Fruit fly (Drosophila melanogaster) whole organism, embryonic: ENCODE measurements around the gene CG14342.
A peak's percentile ranks its signal among the peaks of the same experiment; 100 is the strongest.

Source experiments
- Abd-B ChIP-seq: fragments of 200-800 bp; sonication (Bioruptor generic); optimal IDR thresholded peaks from 2 replicates; lab custom pipeline; 2018; ENCODE audit warnings: missing biosample characterization, mild to moderate bottlenecking, missing genetic modification characterization, moderate library complexity
- Atf-2 ChIP-seq: fragments of 200-800 bp; sonication (Bioruptor generic); optimal IDR thresholded peaks from 2 replicates; lab custom pipeline; 2016; ENCODE audit warnings: missing biosample characterization, missing genetic modification characterization
- Awh ChIP-seq: fragments of 200-800 bp; sonication (Bioruptor generic); IDR thresholded peaks from 2 replicates; pipeline ENCODE4, ENCODE4 v1.3.6; 2022; ENCODE audit warnings: missing biosample characterization, missing genetic modification characterization
- Bgb ChIP-seq: fragments of 200-800 bp; sonication (Bioruptor generic); IDR thresholded peaks from 2 replicates; pipeline ENCODE4 v1.3.6; 2022; ENCODE audit warnings: missing biosample characterization, missing genetic modification characterization; ENCODE audit not compliant: partially characterized antibody
- CG1024 ChIP-seq: fragments of 200-800 bp; sonication (Bioruptor generic); IDR thresholded peaks from 2 replicates; pipeline ENCODE4 v1.3.6; 2022; ENCODE audit warnings: missing biosample characterization, missing genetic modification characterization
- CG10654 ChIP-seq: fragments of 200-800 bp; sonication (Bioruptor generic); optimal IDR thresholded peaks from 2 replicates; lab custom pipeline; 2016; ENCODE audit warnings: missing biosample characterization, missing genetic modification characterization
- CG10959 ChIP-seq: fragments of 200-800 bp; sonication (Bioruptor generic); IDR thresholded peaks from 2 replicates; pipeline ENCODE4 v1.3.6; 2022; ENCODE audit warnings: missing biosample characterization, missing genetic modification characterization
- CG10979 ChIP-seq: fragments of 200-800 bp; sonication (Bioruptor generic); optimal IDR thresholded peaks from 2 replicates; lab custom pipeline; 2018; ENCODE audit warnings: missing biosample characterization, mild to moderate bottlenecking, missing genetic modification characterization, moderate library complexity
- CG11695 ChIP-seq: fragments of 200-800 bp; sonication (Bioruptor generic); IDR thresholded peaks from 3 replicates; pipeline ENCODE4 v1.3.6; 2022; ENCODE audit warnings: missing biosample characterization, missing genetic modification characterization
- CG12769 ChIP-seq: fragments of 200-800 bp; sonication (Bioruptor generic); optimal IDR thresholded peaks from 2 replicates; lab custom pipeline; 2019; ENCODE audit warnings: missing biosample characterization, mild to moderate bottlenecking, missing genetic modification characterization, moderate library complexity
- CG17912 ChIP-seq: fragments of 200-800 bp; sonication (Bioruptor generic); optimal IDR thresholded peaks from 2 replicates; lab custom pipeline; 2018; ENCODE audit warnings: missing biosample characterization, mild to moderate bottlenecking, missing genetic modification characterization
- CG18262 ChIP-seq: fragments of 200-800 bp; optimal IDR thresholded peaks from 3 replicates; lab custom pipeline; 2019; ENCODE audit warnings: missing biosample characterization, mild to moderate bottlenecking, missing genetic modification characterization, moderate library complexity
- CG3281 ChIP-seq: fragments of 200-800 bp; sonication (Bioruptor generic); optimal IDR thresholded peaks from 3 replicates; lab custom pipeline; 2017; ENCODE audit warnings: missing biosample characterization, mild to moderate bottlenecking, missing genetic modification characterization
- CG4328 ChIP-seq: fragments of 200-800 bp; sonication (Bioruptor generic); optimal IDR thresholded peaks from 3 replicates; lab custom pipeline; 2017; ENCODE audit warnings: missing biosample characterization, missing genetic modification reagents, missing genetic modification characterization
- CG8388 ChIP-seq: fragments of 200-800 bp; sonication (Bioruptor generic); optimal IDR thresholded peaks from 2 replicates; lab custom pipeline; 2019; ENCODE audit warnings: missing biosample characterization, mild to moderate bottlenecking, missing genetic modification characterization, moderate library complexity
- Deaf1 ChIP-seq: fragments of 200-800 bp; optimal IDR thresholded peaks from 3 replicates; lab custom pipeline; 2019; ENCODE audit warnings: missing biosample characterization, mild to moderate bottlenecking, missing genetic modification characterization, moderate library complexity
- Elba2 ChIP-seq: fragments of 200-800 bp; sonication (Bioruptor generic); optimal IDR thresholded peaks from 3 replicates; lab custom pipeline; 2016; ENCODE audit warnings: missing biosample characterization, missing genetic modification characterization
- HHEX ChIP-seq: fragments of 200-800 bp; sonication (Bioruptor generic); optimal IDR thresholded peaks from 3 replicates; lab custom pipeline; 2017; ENCODE audit warnings: missing biosample characterization, mild to moderate bottlenecking, missing genetic modification characterization, missing genetic modification reagents
- HLH4C ChIP-seq: fragments of 200-800 bp; sonication (Bioruptor generic); IDR thresholded peaks from 3 replicates; pipeline ENCODE4 v1.3.6; 2022; ENCODE audit warnings: missing biosample characterization, missing genetic modification characterization; ENCODE audit not compliant: partially characterized antibody
- HLH54F ChIP-seq: fragments of 200-800 bp; sonication (Bioruptor generic); optimal IDR thresholded peaks from 3 replicates; lab custom pipeline; 2016; ENCODE audit warnings: missing biosample characterization, missing genetic modification characterization
- HLHmδ ChIP-seq: fragments of 200-800 bp; sonication (Bioruptor generic); optimal IDR thresholded peaks from 2 replicates; lab custom pipeline; 2018; ENCODE audit warnings: missing biosample characterization, mild to moderate bottlenecking, missing genetic modification characterization, moderate library complexity
- MBD-R2 ChIP-seq: fragments of 200-800 bp; sonication (Bioruptor generic); IDR thresholded peaks from 2 replicates; pipeline ENCODE4 v1.3.6; 2022; ENCODE audit warnings: missing biosample characterization, missing genetic modification characterization
- NK7.1 ChIP-seq: fragments of 200-800 bp; sonication (Bioruptor generic); optimal IDR thresholded peaks from 3 replicates; lab custom pipeline; 2016; ENCODE audit warnings: missing biosample characterization, missing genetic modification characterization
- Nf-YC ChIP-seq: fragments of 200-800 bp; optimal IDR thresholded peaks from 3 replicates; lab custom pipeline; 2019; ENCODE audit warnings: missing biosample characterization, mild to moderate bottlenecking, missing genetic modification characterization, moderate library complexity
- Taf1 ChIP-seq: fragments of 200-800 bp; sonication (Bioruptor generic); IDR thresholded peaks from 2 replicates; pipeline ENCODE4 v1.3.6; 2022; ENCODE audit warnings: missing biosample characterization, missing genetic modification characterization
- bigmax ChIP-seq: fragments of 200-800 bp; sonication (Bioruptor generic); optimal IDR thresholded peaks from 2 replicates; lab custom pipeline; 2018; ENCODE audit warnings: missing biosample characterization, mild to moderate bottlenecking, missing genetic modification characterization
- chinmo ChIP-seq: fragments of 200-800 bp; sonication (Bioruptor generic); IDR thresholded peaks from 4 replicates; pipeline ENCODE4 v1.3.6; 2022; ENCODE audit warnings: missing biosample characterization, missing genetic modification characterization; ENCODE audit not compliant: partially characterized antibody
- crc ChIP-seq: fragments of 200-800 bp; sonication (Bioruptor generic); optimal IDR thresholded peaks from 2 replicates; lab custom pipeline; 2016; ENCODE audit warnings: missing biosample characterization, missing genetic modification characterization
- ftz-f1 ChIP-seq: fragments of 200-800 bp; sonication (Bioruptor generic); optimal IDR thresholded peaks from 2 replicates; lab custom pipeline; 2016; ENCODE audit warnings: missing biosample characterization, missing genetic modification characterization
- gcm ChIP-seq: fragments of 200-800 bp; sonication (Bioruptor generic); optimal IDR thresholded peaks from 2 replicates; lab custom pipeline; 2019; ENCODE audit warnings: missing biosample characterization, mild to moderate bottlenecking, missing genetic modification characterization, moderate library complexity
- gem ChIP-seq: fragments of 200-800 bp; sonication (Bioruptor generic); optimal IDR thresholded peaks from 2 replicates; lab custom pipeline; 2019; ENCODE audit warnings: missing biosample characterization, mild to moderate bottlenecking, missing genetic modification characterization, moderate library complexity
- inv ChIP-seq: fragments of 200-800 bp; sonication (Bioruptor generic); IDR thresholded peaks from 2 replicates; pipeline ENCODE4 v1.3.6; 2022; ENCODE audit warnings: missing biosample characterization, missing genetic modification characterization; ENCODE audit not compliant: partially characterized antibody
- jigr1 ChIP-seq: fragments of 200-800 bp; sonication (Bioruptor generic); IDR thresholded peaks from 3 replicates; pipeline ENCODE4 v1.3.6; 2022; ENCODE audit warnings: missing biosample characterization, missing genetic modification characterization
- jing ChIP-seq: fragments of 200-800 bp; sonication (Bioruptor generic); optimal IDR thresholded peaks from 2 replicates; lab custom pipeline; 2018; ENCODE audit warnings: missing biosample characterization, mild to moderate bottlenecking, missing genetic modification characterization
- ken ChIP-seq: fragments of 200-800 bp; sonication (Bioruptor generic); IDR thresholded peaks from 3 replicates; pipeline ENCODE4 v1.3.6; 2022; ENCODE audit warnings: missing biosample characterization, missing genetic modification characterization
- lov ChIP-seq, 2 experiments: fragments of 200-800 bp in 1 of 2; fragments of >200 bp in 1 of 2; sonication (Bioruptor generic) in 1 of 2; IDR thresholded peaks in 1 of 2; optimal IDR thresholded peaks in 1 of 2; 2 replicates in 1 of 2; 3 replicates in 1 of 2; pipeline versions ENCODE4 v1.3.6 to Lab custom; 2017 to 2022; ENCODE audit warnings: missing biosample characterization in 1 of 2, missing genetic modification characterization in 1 of 2
- mld ChIP-seq: fragments of 200-800 bp; sonication (Bioruptor generic); IDR thresholded peaks from 3 replicates; pipeline ENCODE4 v1.3.6; 2022; ENCODE audit warnings: missing biosample characterization, missing genetic modification characterization; ENCODE audit not compliant: partially characterized antibody
- prd ChIP-seq, 3 experiments: fragments of >200 bp in 2 of 3; fragments of 200-800 bp in 1 of 3; sonication (Bioruptor generic) in 1 of 3; optimal IDR thresholded peaks in 2 of 3; IDR thresholded peaks in 1 of 3; 2 replicates in 2 of 3; 3 replicates in 1 of 3; pipeline versions ENCODE4 v1.3.6 to Lab custom; 2017 to 2022; ENCODE audit warnings: missing biosample characterization in 1 of 3, missing genetic modification characterization in 1 of 3
- pum ChIP-seq: fragments of 200-800 bp; sonication (Bioruptor generic); optimal IDR thresholded peaks from 2 replicates; lab custom pipeline; 2016; ENCODE audit warnings: missing biosample characterization, missing genetic modification characterization
- repo ChIP-seq: fragments of 200-800 bp; sonication (Bioruptor generic); optimal IDR thresholded peaks from 2 replicates; lab custom pipeline; 2016; ENCODE audit warnings: missing biosample characterization, missing genetic modification characterization
- salm ChIP-seq: fragments of 200-800 bp; sonication (Bioruptor generic); optimal IDR thresholded peaks from 2 replicates; lab custom pipeline; 2018; ENCODE audit warnings: missing biosample characterization, mild to moderate bottlenecking, missing genetic modification characterization
- stwl ChIP-seq: fragments of 200-800 bp; sonication (Bioruptor generic); optimal IDR thresholded peaks from 3 replicates; lab custom pipeline; 2018; ENCODE audit warnings: missing biosample characterization, mild to moderate bottlenecking, missing genetic modification characterization, moderate library complexity
- tin ChIP-seq: fragments of 200-800 bp; sonication (Bioruptor generic); optimal IDR thresholded peaks from 3 replicates; lab custom pipeline; 2016; ENCODE audit warnings: missing biosample characterization, missing genetic modification characterization
- tna ChIP-seq: fragments of 200-800 bp; sonication (Bioruptor generic); IDR thresholded peaks from 2 replicates; pipeline ENCODE4 v1.3.6; 2022; ENCODE audit warnings: missing biosample characterization, missing genetic modification characterization; ENCODE audit not compliant: partially characterized antibody
- vnd ChIP-seq: fragments of 200-800 bp; sonication (Bioruptor generic); IDR thresholded peaks from 3 replicates; pipeline ENCODE4 v1.3.6; 2022; ENCODE audit warnings: missing biosample characterization, missing genetic modification characterization; ENCODE audit not compliant: partially characterized antibody
- vvl ChIP-seq: fragments of 200-800 bp; sonication (Bioruptor generic); IDR thresholded peaks from 2 replicates; pipeline ENCODE4 v1.3.6; 2022; ENCODE audit warnings: missing biosample characterization, missing genetic modification characterization
- zen ChIP-seq: fragments of 200-800 bp; sonication (Bioruptor generic); optimal IDR thresholded peaks from 3 replicates; lab custom pipeline; 2018; ENCODE audit warnings: missing biosample characterization, mild to moderate bottlenecking, missing genetic modification characterization, moderate library complexity

The CG14342 gene

DNA sequence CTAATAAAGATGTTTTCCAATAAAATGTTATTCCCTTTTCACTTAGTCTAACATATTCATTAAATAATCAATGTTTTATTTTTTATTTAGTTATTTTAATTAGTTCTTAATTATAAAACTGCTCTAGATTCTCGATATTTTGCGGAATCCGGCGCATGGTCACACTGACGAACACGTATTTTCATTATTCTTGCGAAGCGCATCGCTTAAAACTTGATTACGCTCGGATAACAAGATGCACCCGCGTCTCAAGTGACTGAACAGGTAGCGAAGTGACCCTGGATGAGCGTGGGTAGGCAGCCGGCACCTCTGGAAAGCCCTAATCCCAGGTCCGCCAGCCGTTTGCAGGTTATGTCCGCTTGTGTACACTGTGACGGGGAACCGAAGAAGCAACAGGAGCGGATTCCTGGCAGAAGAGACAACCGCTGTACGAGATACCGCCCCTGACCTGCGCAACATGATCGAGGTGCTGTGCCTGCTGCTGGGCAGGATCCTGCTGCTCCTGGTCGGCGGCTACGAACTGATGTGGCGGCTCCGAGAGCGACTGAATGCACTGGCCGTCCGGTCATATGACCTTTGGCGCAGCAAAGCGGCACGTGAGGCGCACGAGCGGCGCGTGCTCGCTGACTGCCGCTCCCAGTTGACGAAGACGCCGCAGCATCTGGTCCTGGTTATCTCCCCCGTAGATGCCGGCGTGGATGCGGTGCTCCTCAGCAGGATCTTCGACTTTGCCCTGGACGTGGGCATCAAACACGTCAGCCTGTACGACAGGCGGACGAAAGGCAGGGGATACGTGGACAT is 45.3 kb upstream of the CG14342 start, which contains the start of gene Tango14 (continued):
- no peak for TF ChIP-seq CG10959 (GFP tag; lab: Robert Waterston, UW)
- peak; percentile 46; the same call in 1 of the 2 replicates for TF ChIP-seq tna
- no peak for TF ChIP-seq HLH4C
- no peak for TF ChIP-seq HHEX (GFP tag; lab: Kevin White, UChicago)
- TF ChIP-seq Nf-YC, result no peak
- no peak for TF ChIP-seq gcm (GFP tag; lab: Kevin White, UChicago)
- no peak for TF ChIP-seq lov (optimal IDR thresholded peaks at IDR 0.05; lab: Kevin White, UChicago)
- no peak for TF ChIP-seq lov (GFP tag; IDR thresholded peaks at IDR 0.05; lab: Robert Waterston, UW)
- TF ChIP-seq ftz-f1, result no peak
- no peak for TF ChIP-seq pum (GFP tag; lab: Kevin White, UChicago)
- TF ChIP-seq vvl, result no peak
- TF ChIP-seq prd (optimal IDR thresholded peaks at IDR 0.05; lab: Kevin White, UChicago), result no peak
- no peak for TF ChIP-seq prd (GFP tag; IDR thresholded peaks at IDR 0.05; lab: Robert Waterston, UW)
- TF ChIP-seq CG11695 (GFP tag; lab: Robert Waterston, UW), result no peak
- peak; percentile 55 for TF ChIP-seq MBD-R2 (GFP tag; lab: Robert Waterston, UW)
- TF ChIP-seq CG4328, result no peak
- no peak for TF ChIP-seq CG17912 (GFP tag; lab: Kevin White, UChicago)
- no peak for TF ChIP-seq crc (GFP tag; lab: Kevin White, UChicago)
- 0 out of 4 replicates have a peak, but pooled peaks have one; percentile 34 for TF ChIP-seq chinmo (GFP tag; lab: Robert Waterston, UW)
- no peak for TF ChIP-seq CG12769 (tag; lab: Kevin White, UChicago)
- peak; percentile 45; the same call in 1 of the 2 replicates for TF ChIP-seq Bgb (GFP tag; lab: Robert Waterston, UW)
- TF ChIP-seq tin (GFP tag; lab: Kevin White, UChicago), result no peak
- TF ChIP-seq jigr1 (GFP tag; lab: Robert Waterston, UW), result no peak
- TF ChIP-seq zen (tag; lab: Kevin White, UChicago), result no peak
- 0 out of 2 replicates have a peak, but pooled peaks have one; percentile 18 for TF ChIP-seq inv (GFP tag; lab: Robert Waterston, UW)
- no peak for TF ChIP-seq ken (GFP tag; lab: Robert Waterston, UW)
- no peak for TF ChIP-seq Atf-2 (GFP tag; lab: Kevin White, UChicago)
- TF ChIP-seq CG18262 (tag; lab: Kevin White, UChicago), result peak; percentile 12
- TF ChIP-seq NK7.1 (GFP tag; lab: Kevin White, UChicago), result no peak
- no peak for TF ChIP-seq CG8388 (GFP tag; lab: Kevin White, UChicago)
- no peak for TF ChIP-seq Elba2 (GFP tag; lab: Kevin White, UChicago)
- no peak for TF ChIP-seq Awh (GFP tag; lab: Robert Waterston, UW)
- TF ChIP-seq vnd (GFP tag; lab: Robert Waterston, UW), result 0 out of 3 replicates have a peak, but pooled peaks have one; percentile 22
- no peak for TF ChIP-seq CG10654 (GFP tag; lab: Kevin White, UChicago)
- no peak for TF ChIP-seq mld (GFP tag; lab: Robert Waterston, UW)
- no peak for TF ChIP-seq gem
- TF ChIP-seq salm (tag; lab: Kevin White, UChicago), result no peak
- TF ChIP-seq HLH54F (GFP tag; lab: Kevin White, UChicago), result no peak
- peak; percentile 95 for TF ChIP-seq bigmax (GFP tag; lab: Kevin White, UChicago)
- TF ChIP-seq CG1024 (GFP tag; lab: Robert Waterston, UW), result no peak
- no peak for TF ChIP-seq jing (GFP tag; lab: Kevin White, UChicago)
- TF ChIP-seq CG3281, result no peak
- no peak for TF ChIP-seq CG10979 (tag; lab: Kevin White, UChicago)
- no peak for TF ChIP-seq Abd-B (GFP tag; lab: Kevin White, UChicago)
- no peak for TF ChIP-seq Taf1 (GFP tag; lab: Robert Waterston, UW)
- no peak for TF ChIP-seq HLHmδ (GFP tag; lab: Kevin White, UChicago)
- TF ChIP-seq stwl (tag; lab: Kevin White, UChicago), result no peak
- TF ChIP-seq repo (GFP tag; lab: Kevin White, UChicago), result no peak
- TF ChIP-seq Deaf1 (tag; lab: Kevin White, UChicago), result no peak
